Worm (Caenorhabditis elegans): Measurements from ENCODE around the gene Y81G3A.1.

The Y81G3A.1 gene

DNA sequence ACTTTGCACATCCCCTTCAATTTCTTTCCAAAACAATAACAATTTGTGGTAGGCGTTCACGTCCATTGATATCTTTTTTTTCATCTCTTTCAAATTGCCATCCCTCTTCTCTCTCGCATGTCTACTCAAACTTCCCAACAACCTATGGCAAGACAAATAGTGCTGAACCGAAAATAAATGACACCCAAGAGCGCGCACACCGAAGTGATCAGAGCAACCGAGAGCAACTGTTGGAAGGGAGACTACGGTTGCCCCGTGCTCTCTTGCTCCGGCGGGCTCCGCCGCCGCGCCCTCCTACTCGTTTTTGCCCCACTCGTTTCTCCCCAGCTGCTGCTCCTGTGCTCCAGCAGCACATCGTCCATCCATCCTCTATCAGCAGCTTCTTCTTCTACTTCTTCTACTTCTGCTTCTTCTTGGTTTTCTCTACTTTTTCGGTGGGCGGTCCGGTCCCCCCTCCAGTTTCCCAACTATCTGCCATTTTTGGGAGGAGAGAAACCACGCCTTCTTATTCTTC lies 16.9 kb downstream of the Y81G3A.1 start:
- TF ChIP-seq daf-16 (GFP tag; optimal IDR thresholded peaks at IDR 0.05), result peak in 1 of 2 experiments; percentile 33
- no peak for TF ChIP-seq daf-16 (tag; optimal IDR thresholded peaks at IDR 0.05)
- no peak for TF ChIP-seq nhr-111 (GFP tag; optimal IDR thresholded peaks at IDR 0.05)
- no peak for TF ChIP-seq nhr-6 (tag; optimal IDR thresholded peaks at IDR 0.05)
- peak; percentile 53 for TF ChIP-seq hlh-11 (tag; optimal IDR thresholded peaks at IDR 0.05)
- no peak for TF ChIP-seq vab-7 (GFP tag; IDR thresholded peaks at IDR 0.05)
- peak; percentile 94 for TF ChIP-seq set-16 (GFP tag; IDR thresholded peaks at IDR 0.05)
- TF ChIP-seq nhr-41 (GFP tag; IDR thresholded peaks at IDR 0.05), result no peak
- TF ChIP-seq cey-2 (tag; optimal IDR thresholded peaks at IDR 0.05; ENCODE audit: borderline replicate concordance, insufficient read depth), result no peak
- TF ChIP-seq Y5F2A.4 (GFP tag; optimal IDR thresholded peaks at IDR 0.05), result no peak
- TF ChIP-seq lsy-2 (tag; optimal IDR thresholded peaks at IDR 0.05), result no peak
- 0 out of 2 replicates have a peak, but pooled peaks have one; percentile 15 for TF ChIP-seq ceh-44 (GFP tag; IDR thresholded peaks at IDR 0.05)
- no peak for TF ChIP-seq lin-1 (GFP tag; IDR thresholded peaks at IDR 0.05)
- TF ChIP-seq unc-39 (tag; optimal IDR thresholded peaks at IDR 0.05), result no peak
- TF ChIP-seq zfp-3 (GFP tag; conservative IDR thresholded peaks at IDR 0.05), result no peak
- TF ChIP-seq dmd-9 (GFP tag; IDR thresholded peaks at IDR 0.05), result no peak
- 0 out of 2 replicates have a peak, but pooled peaks have one; percentile 9 for TF ChIP-seq lin-29 (GFP tag; IDR thresholded peaks at IDR 0.05)
- TF ChIP-seq egl-43 (GFP tag; IDR thresholded peaks at IDR 0.05), result no peak
- peak; percentile 41; the same call in 1 of the 2 replicates for TF ChIP-seq ceh-20 (GFP tag; IDR thresholded peaks at IDR 0.05)
- TF ChIP-seq F26F4.8 (GFP tag; conservative IDR thresholded peaks at IDR 0.05), result no peak
- no peak for TF ChIP-seq jun-1 (tag; optimal IDR thresholded peaks at IDR 0.05)
- TF ChIP-seq R02D3.7 (tag; optimal IDR thresholded peaks at IDR 0.05), result no peak
- TF ChIP-seq rbr-2 (tag; optimal IDR thresholded peaks at IDR 0.05), result no peak
- TF ChIP-seq egl-27 (tag; optimal IDR thresholded peaks at IDR 0.05), result no peak
- TF ChIP-seq hif-1 (tag; optimal IDR thresholded peaks at IDR 0.05), result peak in 1 of 2 experiments; percentile 18
- TF ChIP-seq aha-1 (tag), result peak; percentile 68
- TF ChIP-seq lin-39 (tag; optimal IDR thresholded peaks at IDR 0.05), result no peak
- peak; percentile 6 for TF ChIP-seq sdz-12 (GFP tag; optimal IDR thresholded peaks at IDR 0.05)

DNA sequence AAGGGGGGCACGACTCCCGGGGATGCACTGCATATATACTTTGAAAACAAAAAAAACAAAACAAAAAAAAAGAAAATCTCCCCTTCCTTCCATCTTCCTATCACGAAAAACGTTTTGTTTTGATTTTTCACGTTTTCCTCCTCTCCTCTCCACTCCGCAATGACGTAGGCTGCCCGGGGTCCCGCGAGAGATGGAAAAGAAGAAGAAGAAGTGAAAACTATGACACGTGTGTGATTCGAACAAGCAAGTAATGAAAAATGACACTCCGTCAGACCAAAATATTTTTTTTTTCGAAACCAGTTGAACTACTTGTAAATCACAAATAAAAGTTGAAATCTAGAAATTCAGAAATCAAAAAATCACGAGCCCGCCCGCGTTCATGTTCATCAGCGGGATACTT lies 18.5 kb downstream of the Y81G3A.1 start:
- TF ChIP-seq rbr-2 (tag; optimal IDR thresholded peaks at IDR 0.05) (peak; percentile 3), Y5F2A.4 (GFP tag; optimal IDR thresholded peaks at IDR 0.05) (no peak), mdl-1 (tag; optimal IDR thresholded peaks at IDR 0.05) (peak in 1 of 2 experiments; percentile 73), ceh-20 (GFP tag; IDR thresholded peaks at IDR 0.05) (peak; percentile 30; the same call in 1 of the 2 replicates), tra-1 (GFP tag; IDR thresholded peaks at IDR 0.05) (no peak), zfp-3 (GFP tag; conservative IDR thresholded peaks at IDR 0.05) (no peak), lin-13 (GFP tag; optimal IDR thresholded peaks at IDR 0.05) (no peak), arid-1 (GFP tag; conservative IDR thresholded peaks at IDR 0.05) (no peak), ceh-62 (tag; optimal IDR thresholded peaks at IDR 0.05) (no peak), D1046.2 (GFP tag; IDR thresholded peaks at IDR 0.05) (no peak), hlh-11 (tag; optimal IDR thresholded peaks at IDR 0.05) (peak; percentile 38), madf-5 (GFP tag; IDR thresholded peaks at IDR 0.05) (no peak), hlh-30 (tag; optimal IDR thresholded peaks at IDR 0.05; ENCODE audit: insufficient read depth) (peak; percentile 51), unc-62 (GFP tag; optimal IDR thresholded peaks at IDR 0.05 in 1 of 2) (peak in 1 of 2 experiments; percentile 74), unc-62 (tag; optimal IDR thresholded peaks at IDR 0.05) (no peak), cey-2 (tag; optimal IDR thresholded peaks at IDR 0.05; ENCODE audit: borderline replicate concordance, insufficient read depth) (no peak), hmg-1.1 (GFP tag; IDR thresholded peaks at IDR 0.05) (no peak), hif-1 (tag; optimal IDR thresholded peaks at IDR 0.05) (peak in 1 of 2 experiments; percentile 71), lin-38 (GFP tag; IDR thresholded peaks at IDR 0.05) (no peak), nhr-111 (GFP tag; optimal IDR thresholded peaks at IDR 0.05) (no peak), dmd-6 (GFP tag; IDR thresholded peaks at IDR 0.05) (no peak), daf-16 (GFP tag; optimal IDR thresholded peaks at IDR 0.05) (peak in 1 of 2 experiments; percentile 63), daf-16 (tag; optimal IDR thresholded peaks at IDR 0.05) (no peak)
